Fruit fly (Drosophila melanogaster): ENCODE results near the gene chic.

dm6 chr2L:5983236-5983635 is 2.4 kb upstream of the chic start:
- TF ChIP-seq CTCF (optimal IDR thresholded peaks at IDR 0.05) (no peak), CG8478 (optimal IDR thresholded peaks at IDR 0.05) (no peak)
